Worm (Caenorhabditis elegans) whole organism, mixed stage, embryonic: ENCODE results near the gene F36F12.1.

Experiments
- M03D4.4 ChIP-seq: sonication (generic microtip); optimal IDR thresholded peaks from 2 replicates; lab custom pipeline; 2017; ENCODE audit warnings: mild to moderate bottlenecking, missing genetic modification characterization, missing compliant biosample characterization
- bed-3 ChIP-seq: fragments of 200-800 bp; sonication (Bioruptor generic); optimal IDR thresholded peaks from 3 replicates; lab custom pipeline; 2018; ENCODE audit warnings: mild to moderate bottlenecking, missing genetic modification characterization, moderate library complexity, missing compliant biosample characterization
- blmp-1 ChIP-seq: fragments of 150-350 bp; optimal IDR thresholded peaks from 2 replicates; lab custom pipeline; 2014; ENCODE audit warnings: missing biosample characterization, missing genetic modification characterization
- ceh-39 ChIP-seq: fragments of 150-350 bp; optimal IDR thresholded peaks from 2 replicates; lab custom pipeline; 2014; ENCODE audit warnings: missing biosample characterization, missing genetic modification characterization
- ceh-43 ChIP-seq: fragments of 200-800 bp; sonication (Bioruptor generic); optimal IDR thresholded peaks from 2 replicates; lab custom pipeline; 2018; ENCODE audit warnings: mild to moderate bottlenecking, missing genetic modification characterization, moderate library complexity, missing compliant biosample characterization
- ces-1 ChIP-seq: fragments of 150-350 bp; optimal IDR thresholded peaks from 2 replicates; lab custom pipeline; 2014; ENCODE audit warnings: missing biosample characterization, missing genetic modification reagents, missing genetic modification characterization
- cnd-1 ChIP-seq: fragments of 200-800 bp; sonication (Bioruptor generic); optimal IDR thresholded peaks from 2 replicates; lab custom pipeline; 2018; ENCODE audit warnings: mild to moderate bottlenecking, missing genetic modification characterization, missing compliant biosample characterization
- drap-1 ChIP-seq: fragments of 200-800 bp; sonication (Bioruptor generic); optimal IDR thresholded peaks from 3 replicates; lab custom pipeline; 2018; ENCODE audit warnings: mild to moderate bottlenecking, missing genetic modification characterization, missing compliant biosample characterization
- elt-1 ChIP-seq: sonication (generic microtip); optimal IDR thresholded peaks from 2 replicates; lab custom pipeline; 2017; ENCODE audit warnings: missing genetic modification characterization, mild to moderate bottlenecking, missing compliant biosample characterization, antibody characterized with exemption, moderate library complexity, borderline replicate concordance; ENCODE audit not compliant: insufficient read depth
- elt-3 ChIP-seq: fragments of 150-350 bp; optimal IDR thresholded peaks from 2 replicates; lab custom pipeline; 2014; ENCODE audit warnings: missing biosample characterization, missing genetic modification characterization
- ham-2 ChIP-seq: fragments of 200-800 bp; sonication (Bioruptor generic); optimal IDR thresholded peaks from 2 replicates; lab custom pipeline; 2018; ENCODE audit warnings: mild to moderate bottlenecking, missing genetic modification characterization, missing compliant biosample characterization
- hlh-1 ChIP-seq: fragments of 150-350 bp; optimal IDR thresholded peaks from 2 replicates; lab custom pipeline; 2014; ENCODE audit warnings: missing biosample characterization, missing genetic modification reagents, missing genetic modification characterization
- lin-32 ChIP-seq: fragments of 200-800 bp; sonication (Bioruptor generic); optimal IDR thresholded peaks from 2 replicates; lab custom pipeline; 2018; ENCODE audit warnings: mild to moderate bottlenecking, missing genetic modification characterization, missing compliant biosample characterization
- lsy-2 ChIP-seq: fragments of 150-350 bp; optimal IDR thresholded peaks from 2 replicates; lab custom pipeline; 2014; ENCODE audit warnings: missing biosample characterization, missing genetic modification characterization
- mep-1 ChIP-seq: fragments of 150-350 bp; optimal IDR thresholded peaks from 2 replicates; lab custom pipeline; 2017; ENCODE audit warnings: missing biosample characterization, missing genetic modification reagents, missing genetic modification characterization, inconsistent platforms
- mls-2 ChIP-seq: sonication (generic microtip); optimal IDR thresholded peaks from 2 replicates; lab custom pipeline; 2016; ENCODE audit warnings: mild to moderate bottlenecking, missing genetic modification characterization, moderate library complexity, missing compliant biosample characterization
- nhr-12 ChIP-seq: fragments of 150-350 bp; optimal IDR thresholded peaks from 2 replicates; lab custom pipeline; 2014; ENCODE audit warnings: missing biosample characterization, missing genetic modification characterization
- nhr-2 ChIP-seq: fragments of 150-350 bp; optimal IDR thresholded peaks from 2 replicates; lab custom pipeline; 2014; ENCODE audit warnings: missing biosample characterization, missing genetic modification characterization
- nhr-28 ChIP-seq: fragments of 150-350 bp; optimal IDR thresholded peaks from 2 replicates; lab custom pipeline; 2014; ENCODE audit warnings: missing biosample characterization, missing genetic modification characterization
- nhr-76 ChIP-seq: sonication (generic microtip); optimal IDR thresholded peaks from 2 replicates; lab custom pipeline; 2017; ENCODE audit warnings: missing biosample characterization, missing genetic modification characterization
- pha-4 ChIP-seq: fragments of 150-350 bp; optimal IDR thresholded peaks from 2 replicates; lab custom pipeline; 2018; ENCODE audit warnings: missing biosample characterization, missing genetic modification reagents, missing genetic modification characterization
- sem-2 ChIP-seq: fragments of 200-800 bp; sonication (Bioruptor generic); optimal IDR thresholded peaks from 2 replicates; lab custom pipeline; 2018; ENCODE audit warnings: mild to moderate bottlenecking, missing genetic modification characterization, missing compliant biosample characterization
- sptf-1 ChIP-seq: sonication (generic microtip); optimal IDR thresholded peaks from 2 replicates; lab custom pipeline; 2017; ENCODE audit warnings: mild to moderate bottlenecking, missing genetic modification characterization, moderate library complexity, missing compliant biosample characterization
- tbx-8 ChIP-seq: fragments of 200-800 bp; sonication (Bioruptor generic); optimal IDR thresholded peaks from 2 replicates; lab custom pipeline; 2018; ENCODE audit warnings: mild to moderate bottlenecking, missing genetic modification characterization, moderate library complexity, missing compliant biosample characterization
- unc-120 ChIP-seq: sonication (generic microtip); optimal IDR thresholded peaks from 2 replicates; lab custom pipeline; 2017; ENCODE audit warnings: missing genetic modification characterization, missing compliant biosample characterization; ENCODE audit not compliant: poor library complexity, severe bottlenecking
- unc-39 ChIP-seq: fragments of 150-350 bp; optimal IDR thresholded peaks from 2 replicates; lab custom pipeline; 2014; ENCODE audit warnings: missing biosample characterization, missing genetic modification characterization
- unc-62 ChIP-seq: fragments of 150-350 bp; optimal IDR thresholded peaks from 2 replicates; lab custom pipeline; 2014; ENCODE audit warnings: missing biosample characterization, missing genetic modification reagents, missing genetic modification characterization
- zip-8 ChIP-seq: fragments of 150-350 bp; optimal IDR thresholded peaks from 2 replicates; lab custom pipeline; 2014; ENCODE audit warnings: missing biosample characterization, missing genetic modification characterization
- ztf-11 ChIP-seq: fragments of 150-350 bp; optimal IDR thresholded peaks from 2 replicates; lab custom pipeline; 2014; ENCODE audit warnings: missing biosample characterization, missing genetic modification characterization

F36F12.1 gene

ce11 chrV:2076043-2076442 is 27.0 kb downstream of the F36F12.1 start:
- no peak for TF ChIP-seq nhr-28 (tag; lab: Kevin White, UChicago)
- TF ChIP-seq elt-1 (tag; lab: Kevin White, UChicago) = no peak
- TF ChIP-seq unc-120 (tag; lab: Kevin White, UChicago) = peak; percentile 13
- TF ChIP-seq unc-62 (GFP tag; lab: Kevin White, UChicago) = peak; percentile 66
- no peak for TF ChIP-seq cnd-1 (tag; lab: Kevin White, UChicago)
- TF ChIP-seq nhr-12 = no peak
- no peak for TF ChIP-seq nhr-2 (tag; lab: Kevin White, UChicago)

ce11 chrV:2072807-2073206 is 30.2 kb downstream of the F36F12.1 start, which contains the start of gene Y40B10A.9:
TSS of gene Y40B10A.9 (minus strand) at chrV:2072907.
- TF ChIP-seq ces-1 (GFP tag; lab: Kevin White, UChicago) (no peak), nhr-76 (tag; lab: Kevin White, UChicago) (no peak), cnd-1 (tag; lab: Kevin White, UChicago) (no peak), sem-2 (no peak), mep-1 (no peak)

ce11 chrV:2068728-2069443 is 34.1 kb downstream of the F36F12.1 start:
- TF ChIP-seq nhr-12 (no peak), nhr-28 (tag; lab: Kevin White, UChicago) (no peak), blmp-1 (tag; lab: Kevin White, UChicago) (no peak), hlh-1 (tag; lab: Kevin White, UChicago) (no peak), unc-39 (tag; lab: Kevin White, UChicago) (no peak), ceh-43 (GFP tag; lab: Kevin White, UChicago) (no peak), M03D4.4 (tag; lab: Kevin White, UChicago) (no peak), lin-32 (GFP tag; lab: Kevin White, UChicago) (no peak), pha-4 (tag; lab: Kevin White, UChicago) (no peak), ztf-11 (tag; lab: Kevin White, UChicago) (no peak), zip-8 (no peak), bed-3 (GFP tag; lab: Kevin White, UChicago) (no peak), elt-3 (no peak), nhr-76 (tag; lab: Kevin White, UChicago) (no peak), ceh-39 (tag; lab: Kevin White, UChicago) (no peak)

ce11 chrV:2067985-2068499 is 35.0 kb downstream of the F36F12.1 start, which contains the start of gene lbp-9:
TSS of gene lbp-9 (plus strand) at chrV:2068449.
- TF ChIP-seq ham-2 (GFP tag; lab: Kevin White, UChicago) = no peak
- TF ChIP-seq mls-2 (tag; lab: Kevin White, UChicago) = no peak
- TF ChIP-seq elt-1 (tag; lab: Kevin White, UChicago) = no peak
- TF ChIP-seq pha-4 (tag; lab: Kevin White, UChicago) = no peak
- TF ChIP-seq blmp-1 (tag; lab: Kevin White, UChicago) = no peak
- TF ChIP-seq sem-2 = no peak
- no peak for TF ChIP-seq drap-1 (GFP tag; lab: Kevin White, UChicago)
- TF ChIP-seq, all 35 proteins: peak for 0

- TF ChIP-seq lin-32 (GFP tag; lab: Kevin White, UChicago) (no peak), pha-4 (tag; lab: Kevin White, UChicago) (no peak), sptf-1 (no peak), nhr-76 (tag; lab: Kevin White, UChicago) (no peak), hlh-1 (tag; lab: Kevin White, UChicago) (no peak), elt-1 (tag; lab: Kevin White, UChicago) (no peak), tbx-8 (GFP tag; lab: Kevin White, UChicago) (no peak), lsy-2 (tag; lab: Kevin White, UChicago) (no peak)
Observed at ce11 chrV:2067419-2067818, 35.6 kb downstream of the F36F12.1 start.
